Fruit fly (Drosophila melanogaster) whole organism, embryonic: ENCODE measurements around the gene CG33687.

ENCODE experiments used
- Abd-B ChIP-seq: fragments of 200-800 bp; sonication (Bioruptor generic); optimal IDR thresholded peaks from 2 replicates; lab custom pipeline; 2018; ENCODE audit warnings: missing biosample characterization, mild to moderate bottlenecking, missing genetic modification characterization, moderate library complexity
- CG10209 ChIP-seq: fragments of 200-800 bp; sonication (Bioruptor generic); optimal IDR thresholded peaks from 3 replicates; lab custom pipeline; 2017; ENCODE audit warnings: missing biosample characterization, mild to moderate bottlenecking, missing genetic modification characterization, missing genetic modification reagents
- CG11093 ChIP-seq: fragments of 200-800 bp; sonication (Bioruptor generic); IDR thresholded peaks from 3 replicates; pipeline ENCODE4 v1.3.6; 2022; ENCODE audit warnings: missing biosample characterization, missing genetic modification characterization
- CG11695 ChIP-seq: fragments of 200-800 bp; sonication (Bioruptor generic); IDR thresholded peaks from 3 replicates; pipeline ENCODE4 v1.3.6; 2022; ENCODE audit warnings: missing biosample characterization, missing genetic modification characterization
- CG12236 ChIP-seq: fragments of 200-800 bp; sonication (Bioruptor generic); optimal IDR thresholded peaks from 2 replicates; lab custom pipeline; 2016; ENCODE audit warnings: missing biosample characterization, missing genetic modification characterization
- CG13775 ChIP-seq: fragments of 200-800 bp; sonication (Bioruptor generic); optimal IDR thresholded peaks from 3 replicates; lab custom pipeline; 2017; ENCODE audit warnings: missing biosample characterization, mild to moderate bottlenecking, missing genetic modification characterization
- CG15601 ChIP-seq: fragments of 200-800 bp; sonication (Bioruptor generic); optimal IDR thresholded peaks from 3 replicates; lab custom pipeline; 2019; ENCODE audit warnings: missing biosample characterization, mild to moderate bottlenecking, missing genetic modification characterization, moderate library complexity
- CG1602 ChIP-seq: fragments of 200-800 bp; sonication (Bioruptor generic); optimal IDR thresholded peaks from 3 replicates; lab custom pipeline; 2016; ENCODE audit warnings: missing biosample characterization, missing genetic modification characterization
- CG17186 ChIP-seq: fragments of 200-800 bp; sonication (Bioruptor generic); optimal IDR thresholded peaks from 3 replicates; lab custom pipeline; 2017; ENCODE audit warnings: missing biosample characterization, missing genetic modification reagents, missing genetic modification characterization
- CG17568 ChIP-seq: fragments of 200-800 bp; sonication (Bioruptor generic); optimal IDR thresholded peaks from 2 replicates; lab custom pipeline; 2018; ENCODE audit warnings: missing biosample characterization, mild to moderate bottlenecking, missing genetic modification characterization, moderate library complexity
- CG1832 ChIP-seq: fragments of 200-800 bp; sonication (Bioruptor generic); optimal IDR thresholded peaks from 2 replicates; lab custom pipeline; 2017; ENCODE audit warnings: missing biosample characterization, mild to moderate bottlenecking, missing genetic modification characterization, inconsistent platforms
- CG18764 ChIP-seq: fragments of 200-800 bp; sonication (Bioruptor generic); optimal IDR thresholded peaks from 3 replicates; lab custom pipeline; 2016; ENCODE audit warnings: missing biosample characterization, missing genetic modification characterization
- CG30403 ChIP-seq: fragments of 200-800 bp; sonication (Bioruptor generic); optimal IDR thresholded peaks from 3 replicates; lab custom pipeline; 2016; ENCODE audit warnings: missing biosample characterization, missing genetic modification characterization
- CG31224 ChIP-seq: fragments of 200-800 bp; sonication (Bioruptor generic); IDR thresholded peaks from 2 replicates; pipeline ENCODE4 v1.3.6; 2022; ENCODE audit warnings: missing biosample characterization, missing genetic modification characterization
- CG4404 ChIP-seq: fragments of 200-800 bp; sonication (Bioruptor generic); IDR thresholded peaks from 2 replicates; pipeline ENCODE4 v1.3.6; 2022; ENCODE audit warnings: missing biosample characterization, missing genetic modification characterization
- CG4424 ChIP-seq: fragments of 200-800 bp; sonication (Bioruptor generic); optimal IDR thresholded peaks from 3 replicates; lab custom pipeline; 2016; ENCODE audit warnings: missing biosample characterization, missing genetic modification characterization
- CG5180 ChIP-seq: fragments of 200-800 bp; sonication (Bioruptor generic); optimal IDR thresholded peaks from 3 replicates; lab custom pipeline; 2017; ENCODE audit warnings: missing biosample characterization, missing genetic modification characterization, mild to moderate bottlenecking, moderate library complexity, missing genetic modification reagents
- CG5245 ChIP-seq: fragments of 200-800 bp; sonication (Bioruptor generic); optimal IDR thresholded peaks from 3 replicates; lab custom pipeline; 2016; ENCODE audit warnings: missing biosample characterization, missing genetic modification characterization
- CG8089 ChIP-seq: fragments of 200-800 bp; sonication (Bioruptor generic); optimal IDR thresholded peaks from 3 replicates; lab custom pipeline; 2016; ENCODE audit warnings: missing biosample characterization, missing genetic modification characterization
- CG8281 ChIP-seq: fragments of 200-800 bp; sonication (Bioruptor generic); optimal IDR thresholded peaks from 2 replicates; lab custom pipeline; 2018; ENCODE audit warnings: missing biosample characterization, mild to moderate bottlenecking, missing genetic modification characterization, moderate library complexity
- CG8290 ChIP-seq, 3 experiments: fragments of 200-800 bp; sonication (Bioruptor generic); optimal IDR thresholded peaks; 2 replicates each; lab custom pipeline; 2016 to 2019; ENCODE audit warnings: missing biosample characterization in 3 of 3, missing genetic modification characterization in 3 of 3, mild to moderate bottlenecking in 2 of 3, moderate library complexity in 1 of 3
- CG8388 ChIP-seq: fragments of 200-800 bp; sonication (Bioruptor generic); optimal IDR thresholded peaks from 2 replicates; lab custom pipeline; 2019; ENCODE audit warnings: missing biosample characterization, mild to moderate bottlenecking, missing genetic modification characterization, moderate library complexity
- Camta ChIP-seq: fragments of 200-800 bp; sonication (Bioruptor generic); optimal IDR thresholded peaks from 2 replicates; lab custom pipeline; 2016; ENCODE audit warnings: missing biosample characterization, missing genetic modification characterization
- D19B ChIP-seq: fragments of 200-800 bp; sonication (Bioruptor generic); optimal IDR thresholded peaks from 2 replicates; lab custom pipeline; 2017; ENCODE audit warnings: missing biosample characterization, mild to moderate bottlenecking, missing genetic modification characterization
- Dref ChIP-seq: fragments of 200-800 bp; sonication (Bioruptor generic); IDR thresholded peaks from 2 replicates; pipeline ENCODE4 v1.3.6; 2022; ENCODE audit warnings: missing biosample characterization, missing genetic modification characterization
- Fer2 ChIP-seq: fragments of 200-800 bp; sonication (Bioruptor generic); optimal IDR thresholded peaks from 2 replicates; lab custom pipeline; 2018; ENCODE audit warnings: missing biosample characterization, mild to moderate bottlenecking, missing genetic modification characterization, moderate library complexity
- HLH3B ChIP-seq: fragments of 200-800 bp; sonication (Bioruptor generic); IDR thresholded peaks from 2 replicates; pipeline ENCODE4 v1.3.6; 2022; ENCODE audit warnings: missing biosample characterization, missing genetic modification characterization
- Opbp ChIP-seq: fragments of 200-800 bp; sonication (Bioruptor generic); IDR thresholded peaks from 3 replicates; pipeline ENCODE4 v1.3.6; 2022; ENCODE audit warnings: missing biosample characterization, missing genetic modification characterization; ENCODE audit not compliant: partially characterized antibody
- Xbp1 ChIP-seq: fragments of 200-800 bp; sonication (Bioruptor generic); optimal IDR thresholded peaks from 3 replicates; lab custom pipeline; 2016; ENCODE audit warnings: missing biosample characterization, mild to moderate bottlenecking, missing genetic modification characterization
- bbx ChIP-seq: fragments of 200-800 bp; sonication (Bioruptor generic); IDR thresholded peaks from 2 replicates; pipeline ENCODE4 v1.3.6; 2022; ENCODE audit warnings: missing biosample characterization, missing genetic modification characterization; ENCODE audit not compliant: partially characterized antibody
- br ChIP-seq: fragments of >200 bp; optimal IDR thresholded peaks from 2 replicates; lab custom pipeline; 2017
- cg ChIP-seq: fragments of 200-800 bp; sonication (Bioruptor generic); optimal IDR thresholded peaks from 3 replicates; lab custom pipeline; 2019; ENCODE audit warnings: missing biosample characterization, mild to moderate bottlenecking, missing genetic modification characterization, moderate library complexity
- corto ChIP-seq: fragments of 200-800 bp; sonication (Bioruptor generic); optimal IDR thresholded peaks from 2 replicates; lab custom pipeline; 2016; ENCODE audit warnings: missing biosample characterization, mild to moderate bottlenecking, missing genetic modification characterization, moderate library complexity
- dm ChIP-seq: fragments of 200-800 bp; sonication (Bioruptor generic); optimal IDR thresholded peaks from 3 replicates; lab custom pipeline; 2016; ENCODE audit warnings: missing biosample characterization, missing genetic modification characterization
- dpn ChIP-seq, 2 experiments: fragments of 200-800 bp; sonication (Bioruptor generic); optimal IDR thresholded peaks; 3 replicates each; lab custom pipeline; 2016; ENCODE audit warnings: missing biosample characterization in 2 of 2, missing genetic modification characterization in 2 of 2
- eve ChIP-seq, 2 experiments: fragments of >200 bp; optimal IDR thresholded peaks; 2 replicates each; lab custom pipeline; 2017; ENCODE audit warnings: missing biosample characterization in 2 of 2, missing genetic modification characterization in 2 of 2
- fd3F ChIP-seq: fragments of 200-800 bp; sonication (Bioruptor generic); optimal IDR thresholded peaks from 2 replicates; lab custom pipeline; 2018; ENCODE audit warnings: missing biosample characterization, mild to moderate bottlenecking, missing genetic modification characterization, moderate library complexity
- her ChIP-seq: fragments of 200-800 bp; sonication (Bioruptor generic); optimal IDR thresholded peaks from 2 replicates; lab custom pipeline; 2016; ENCODE audit warnings: missing biosample characterization, missing genetic modification characterization
- lab ChIP-seq: fragments of 200-800 bp; sonication (Bioruptor generic); optimal IDR thresholded peaks from 3 replicates; lab custom pipeline; 2017; ENCODE audit warnings: missing biosample characterization, missing genetic modification characterization, mild to moderate bottlenecking, moderate library complexity, missing genetic modification reagents
- luna ChIP-seq: fragments of 200-800 bp; sonication (Bioruptor generic); optimal IDR thresholded peaks from 2 replicates; lab custom pipeline; 2016; ENCODE audit warnings: missing biosample characterization, missing genetic modification characterization
- nerfin-2 ChIP-seq: fragments of 200-800 bp; sonication (Bioruptor generic); IDR thresholded peaks from 2 replicates; pipeline ENCODE4 v1.3.6; 2022; ENCODE audit warnings: missing biosample characterization, missing genetic modification characterization; ENCODE audit not compliant: partially characterized antibody
- psq ChIP-seq: fragments of 200-800 bp; sonication (Bioruptor generic); optimal IDR thresholded peaks from 2 replicates; lab custom pipeline; 2017; ENCODE audit warnings: missing biosample characterization, missing genetic modification characterization
- pum ChIP-seq: fragments of 200-800 bp; sonication (Bioruptor generic); optimal IDR thresholded peaks from 2 replicates; lab custom pipeline; 2016; ENCODE audit warnings: missing biosample characterization, missing genetic modification characterization
- sd ChIP-seq: fragments of 200-800 bp; sonication (Bioruptor generic); optimal IDR thresholded peaks from 3 replicates; lab custom pipeline; 2018; ENCODE audit warnings: missing biosample characterization, mild to moderate bottlenecking, missing genetic modification characterization, moderate library complexity
- slou ChIP-seq: fragments of 200-800 bp; sonication (Bioruptor generic); optimal IDR thresholded peaks from 3 replicates; lab custom pipeline; 2016; ENCODE audit warnings: missing biosample characterization, missing genetic modification characterization
- ssp ChIP-seq: fragments of 200-800 bp; sonication (Bioruptor generic); IDR thresholded peaks from 2 replicates; pipeline ENCODE4 v1.3.6; 2022; ENCODE audit warnings: missing biosample characterization, missing genetic modification characterization
- vfl ChIP-seq: fragments of 200-800 bp; sonication (Bioruptor generic); optimal IDR thresholded peaks from 2 replicates; lab custom pipeline; 2016; ENCODE audit warnings: missing biosample characterization, missing genetic modification characterization

The CG33687 gene

dm6 chr3L:16157251-16158190 is 40.1 kb upstream of the CG33687 start (continued):
- TF ChIP-seq vfl (no peak), fd3F (GFP tag; lab: Kevin White, UChicago) (peak; percentile 11), CG11695 (peak; percentile 57; the same call in 1 of the 3 replicates), CG5180 (no peak), CG4404 (GFP tag; lab: Robert Waterston, UW) (no peak), her (peak; percentile 12), dm (GFP tag; lab: Kevin White, UChicago) (peak; percentile 0), CG31224 (GFP tag; lab: Robert Waterston, UW) (peak; percentile 48; the same call in 1 of the 2 replicates), sd (tag; lab: Kevin White, UChicago) (peak; percentile 48), nerfin-2 (no peak), CG11093 (GFP tag; lab: Robert Waterston, UW) (0 out of 3 replicates have a peak, but pooled peaks have one; percentile 14), CG1602 (GFP tag; lab: Kevin White, UChicago) (peak; percentile 45), CG4424 (GFP tag; lab: Kevin White, UChicago) (peak; percentile 53), CG8089 (peak; percentile 10), CG17568 (GFP tag; lab: Kevin White, UChicago) (peak; percentile 8), bbx (GFP tag; lab: Robert Waterston, UW) (no peak), Camta (peak; percentile 49), pum (peak; percentile 9), CG8281 (tag; lab: Kevin White, UChicago) (peak; percentile 20), CG12236 (GFP tag; lab: Kevin White, UChicago) (peak; percentile 3), cg (GFP tag; lab: Kevin White, UChicago) (peak; percentile 48), CG1832 (GFP tag; lab: Kevin White, UChicago) (no peak), br (lab: Kevin White, UChicago) (no peak), HLH3B (GFP tag; lab: Robert Waterston, UW) (peak; percentile 41; the same call in 1 of the 2 replicates), D19B (GFP tag; lab: Kevin White, UChicago) (peak; percentile 3), eve (GFP tag; optimal IDR thresholded peaks at IDR 0.05; lab: Kevin White, UChicago) (peak in 1 of 2 experiments; percentile 91), Xbp1 (GFP tag; lab: Kevin White, UChicago) (peak; percentile 60), Dref (GFP tag; lab: Robert Waterston, UW) (no peak), CG8290 (GFP tag; optimal IDR thresholded peaks at IDR 0.05; lab: Kevin White, UChicago) (peak; percentile 10), CG8290 (tag; optimal IDR thresholded peaks at IDR 0.05; lab: Kevin White, UChicago) (no peak), lab (peak; percentile 56), CG17186 (GFP tag; lab: Kevin White, UChicago) (no peak), slou (GFP tag; lab: Kevin White, UChicago) (no peak), Abd-B (GFP tag; lab: Kevin White, UChicago) (peak; percentile 65), CG15601 (tag; lab: Kevin White, UChicago) (peak; percentile 4), CG18764 (GFP tag; lab: Kevin White, UChicago) (peak; percentile 31), dpn (GFP tag; optimal IDR thresholded peaks at IDR 0.05; lab: Kevin White, UChicago) (peak; percentile 54 to 61), CG13775 (GFP tag; lab: Kevin White, UChicago) (peak; percentile 41), CG30403 (GFP tag; lab: Kevin White, UChicago) (peak; percentile 71), Opbp (no peak), CG8388 (GFP tag; lab: Kevin White, UChicago) (peak; percentile 52), CG5245 (GFP tag; lab: Kevin White, UChicago) (peak; percentile 53), corto (GFP tag; lab: Kevin White, UChicago) (no peak), Fer2 (tag; lab: Kevin White, UChicago) (peak; percentile 15), luna (GFP tag; lab: Kevin White, UChicago) (no peak), ssp (GFP tag; lab: Robert Waterston, UW) (peak; percentile 32; the same call in 1 of the 2 replicates), CG10209 (GFP tag; lab: Kevin White, UChicago) (peak; percentile 50), psq (no peak)
